Fruit fly (Drosophila melanogaster) whole organism, embryonic: ENCODE measurements around the gene ind.

Experiments used
- ATbp ChIP-seq: fragments of 200-800 bp; sonication (Bioruptor generic); optimal IDR thresholded peaks from 2 replicates; lab custom pipeline; 2017; ENCODE audit warnings: missing biosample characterization, mild to moderate bottlenecking, missing genetic modification characterization, missing genetic modification reagents
- B-H2 ChIP-seq: fragments of 200-800 bp; sonication (Bioruptor generic); optimal IDR thresholded peaks from 2 replicates; lab custom pipeline; 2018; ENCODE audit warnings: missing biosample characterization, mild to moderate bottlenecking, missing genetic modification characterization
- CG11723 ChIP-seq: fragments of 200-800 bp; sonication (Bioruptor generic); optimal IDR thresholded peaks from 2 replicates; lab custom pipeline; 2017; ENCODE audit warnings: missing biosample characterization, mild to moderate bottlenecking, missing genetic modification characterization
- CG14667 ChIP-seq: fragments of 200-800 bp; sonication (Bioruptor generic); IDR thresholded peaks from 2 replicates; pipeline ENCODE4 v1.3.6; 2022; ENCODE audit warnings: missing biosample characterization, missing genetic modification characterization
- CG17912 ChIP-seq: fragments of 200-800 bp; sonication (Bioruptor generic); optimal IDR thresholded peaks from 2 replicates; lab custom pipeline; 2018; ENCODE audit warnings: missing biosample characterization, mild to moderate bottlenecking, missing genetic modification characterization
- CG2678 ChIP-seq: fragments of 200-800 bp; sonication (Bioruptor generic); optimal IDR thresholded peaks from 3 replicates; lab custom pipeline; 2019; ENCODE audit warnings: missing biosample characterization, mild to moderate bottlenecking, missing genetic modification characterization, moderate library complexity
- CG34376 ChIP-seq: fragments of 200-800 bp; sonication (Bioruptor generic); optimal IDR thresholded peaks from 2 replicates; lab custom pipeline; 2018; ENCODE audit warnings: missing biosample characterization, mild to moderate bottlenecking, missing genetic modification characterization
- CG4404 ChIP-seq: fragments of 200-800 bp; sonication (Bioruptor generic); IDR thresholded peaks from 2 replicates; pipeline ENCODE4 v1.3.6; 2022; ENCODE audit warnings: missing biosample characterization, missing genetic modification characterization
- H2.0 ChIP-seq: fragments of 200-800 bp; sonication (Bioruptor generic); IDR thresholded peaks from 2 replicates; pipeline ENCODE4 v1.3.6; 2022; ENCODE audit warnings: missing biosample characterization, missing genetic modification characterization
- Hr3 ChIP-seq: fragments of 200-800 bp; sonication (Bioruptor generic); optimal IDR thresholded peaks from 3 replicates; lab custom pipeline; 2016; ENCODE audit warnings: missing biosample characterization, missing genetic modification characterization
- Nf-YC ChIP-seq: fragments of 200-800 bp; optimal IDR thresholded peaks from 3 replicates; lab custom pipeline; 2019; ENCODE audit warnings: missing biosample characterization, mild to moderate bottlenecking, missing genetic modification characterization, moderate library complexity
- Scr ChIP-seq: fragments of 200-800 bp; sonication (Bioruptor generic); IDR thresholded peaks from 2 replicates; pipeline ENCODE4 v1.3.6; 2022; ENCODE audit warnings: missing biosample characterization, missing genetic modification characterization; ENCODE audit not compliant: partially characterized antibody
- chm ChIP-seq: fragments of 200-800 bp; sonication (Bioruptor generic); IDR thresholded peaks from 2 replicates; pipeline ENCODE4 v1.3.6; 2022; ENCODE audit warnings: missing biosample characterization, missing genetic modification characterization
- dmrt11E ChIP-seq: fragments of 200-800 bp; sonication (Bioruptor generic); optimal IDR thresholded peaks from 3 replicates; lab custom pipeline; 2018; ENCODE audit warnings: missing biosample characterization, mild to moderate bottlenecking, missing genetic modification characterization, moderate library complexity
- dysf ChIP-seq: fragments of 200-800 bp; sonication (Bioruptor generic); IDR thresholded peaks from 3 replicates; pipeline ENCODE4 v1.3.6; 2022; ENCODE audit warnings: missing biosample characterization, missing genetic modification characterization
- fd64A ChIP-seq: fragments of 200-800 bp; sonication (Bioruptor generic); optimal IDR thresholded peaks from 3 replicates; lab custom pipeline; 2018; ENCODE audit warnings: missing biosample characterization, mild to moderate bottlenecking, missing genetic modification characterization
- fu2 ChIP-seq: fragments of 200-800 bp; sonication (Bioruptor generic); optimal IDR thresholded peaks from 2 replicates; lab custom pipeline; 2016; ENCODE audit warnings: missing biosample characterization, missing genetic modification characterization
- gcm2 ChIP-seq: fragments of 200-800 bp; sonication (Bioruptor generic); optimal IDR thresholded peaks from 2 replicates; lab custom pipeline; 2016; ENCODE audit warnings: missing biosample characterization, missing genetic modification characterization
- gem ChIP-seq: fragments of 200-800 bp; sonication (Bioruptor generic); optimal IDR thresholded peaks from 2 replicates; lab custom pipeline; 2019; ENCODE audit warnings: missing biosample characterization, mild to moderate bottlenecking, missing genetic modification characterization, moderate library complexity

The ind gene

dm6 chr3L:14992807-14993206 lies 50.9 kb downstream of the ind start (continued):
- no peak for TF ChIP-seq dysf
- peak; percentile 28 for TF ChIP-seq CG34376
- TF ChIP-seq fd64A (GFP tag; lab: Kevin White, UChicago) = peak; percentile 16
- TF ChIP-seq Scr (GFP tag; lab: Robert Waterston, UW) = no peak
- no peak for TF ChIP-seq Nf-YC (tag; lab: Kevin White, UChicago)
- no peak for TF ChIP-seq chm (GFP tag; lab: Robert Waterston, UW)
- no peak for TF ChIP-seq CG11723 (GFP tag; lab: Kevin White, UChicago)
- TF ChIP-seq Hr3 (GFP tag; lab: Kevin White, UChicago) = no peak
- TF ChIP-seq H2.0 = no peak
- no peak for TF ChIP-seq gem
- TF ChIP-seq dmrt11E (tag; lab: Kevin White, UChicago) = no peak
- TF ChIP-seq CG4404 (GFP tag; lab: Robert Waterston, UW) = no peak
- TF ChIP-seq CG17912 = no peak
- no peak for TF ChIP-seq fu2 (GFP tag; lab: Kevin White, UChicago)
- TF ChIP-seq CG14667 (GFP tag; lab: Robert Waterston, UW) = no peak
- no peak for TF ChIP-seq gcm2 (GFP tag; lab: Kevin White, UChicago)
- TF ChIP-seq B-H2 (GFP tag; lab: Kevin White, UChicago) = peak; percentile 6
- TF ChIP-seq CG2678 (tag; lab: Kevin White, UChicago) = peak; percentile 46
- TF ChIP-seq ATbp (GFP tag; lab: Kevin White, UChicago) = peak; percentile 0
